Worm (Caenorhabditis elegans) whole organism, young adult: ENCODE measurements around the gene zim-3.

Source experiments
- Y53F4B.3 ChIP-seq: fragments of 200-800 bp; sonication (Bioruptor generic); IDR thresholded peaks from 2 replicates; pipeline ENCODE4 v1.3.6; 2022; ENCODE audit warnings: missing genetic modification reagents, missing genetic modification characterization, missing compliant biosample characterization
- lin-26 ChIP-seq: fragments of 200-800 bp; sonication (Bioruptor generic); IDR thresholded peaks from 2 replicates; pipeline ENCODE4 v1.3.6; 2022; ENCODE audit warnings: missing genetic modification reagents, missing genetic modification characterization, missing compliant biosample characterization
- lin-35 ChIP-seq, 3 experiments: fragments of 150-350 bp in 2 of 3; sonication (generic microtip) in 1 of 3; optimal IDR thresholded peaks; 2 replicates each; lab custom pipeline; 2014 to 2018; ENCODE audit warnings: missing biosample characterization in 3 of 3, missing genetic modification characterization in 3 of 3, missing genetic modification reagents in 3 of 3
- mxl-1 ChIP-seq: sonication (generic microtip); optimal IDR thresholded peaks from 2 replicates; lab custom pipeline; 2016; ENCODE audit warnings: missing genetic modification characterization, missing compliant biosample characterization
- nfya-1 ChIP-seq: sonication (generic microtip); optimal IDR thresholded peaks from 2 replicates; lab custom pipeline; 2017; ENCODE audit warnings: antibody characterized with exemption, missing compliant biosample characterization, missing genetic modification characterization, borderline replicate concordance; ENCODE audit not compliant: insufficient read depth
- unc-130 ChIP-seq: sonication (generic microtip); optimal IDR thresholded peaks from 2 replicates; lab custom pipeline; 2016; ENCODE audit warnings: missing genetic modification reagents, missing genetic modification characterization, missing compliant biosample characterization
- unc-62 ChIP-seq: fragments of 150-350 bp; optimal IDR thresholded peaks from 2 replicates; lab custom pipeline; 2014; ENCODE audit warnings: missing biosample characterization, missing genetic modification reagents, missing genetic modification characterization

ce11 chrIV:10606575-10607080 is 48.1 kb downstream of the zim-3 start, which contains the start of gene R09H10.3:
- TF ChIP-seq unc-130 (GFP tag; lab: Kevin White, UChicago) (no peak), mxl-1 (tag; lab: Kevin White, UChicago) (no peak), lin-26 (GFP tag; lab: Robert Waterston, UW) (no peak), nfya-1 (tag; lab: Kevin White, UChicago) (no peak), Y53F4B.3 (GFP tag; lab: Robert Waterston, UW) (no peak), unc-62 (no peak), lin-35 (GFP tag; optimal IDR thresholded peaks at IDR 0.05; lab: Kevin White, UChicago) (no peak)
